Worm (Caenorhabditis elegans) whole organism, L4/young adult: ENCODE measurements around the gene K08C7.4.

Experiments used
- W03F9.2 ChIP-seq: fragments of 150-350 bp; optimal IDR thresholded peaks from 2 replicates; lab custom pipeline; 2014; ENCODE audit warnings: missing biosample characterization, missing genetic modification characterization
- dao-5 ChIP-seq: sonication (generic microtip); optimal IDR thresholded peaks from 2 replicates; lab custom pipeline; 2016; ENCODE audit warnings: missing genotype, missing genetic modification characterization, moderate library complexity, missing compliant biosample characterization
- him-1 ChIP-seq: sonication (generic microtip); optimal IDR thresholded peaks from 2 replicates; lab custom pipeline; 2016; ENCODE audit warnings: missing genotype, missing genetic modification reagents, missing genetic modification characterization, missing compliant biosample characterization

K08C7.4 gene

ce11 chrIV:10680379-10680778, at the start of gene K08C7.4:
K08C7.4 (minus strand) TSS chrIV:10680479.
- TF ChIP-seq W03F9.2 (tag; lab: Kevin White, UChicago): no peak
- no peak for TF ChIP-seq him-1 (tag; lab: Kevin White, UChicago)
- no peak for TF ChIP-seq dao-5 (tag; lab: Kevin White, UChicago)

- no peak for TF ChIP-seq W03F9.2 (tag; lab: Kevin White, UChicago)
- no peak for TF ChIP-seq dao-5 (tag; lab: Kevin White, UChicago)
- no peak for TF ChIP-seq him-1 (tag; lab: Kevin White, UChicago)
Measured at ce11 chrIV:10727734-10728133, 47.5 kb upstream of the K08C7.4 start, which contains the start of gene ZC168.2. ZC168.2 (plus strand) TSS chrIV:10728034.

ce11 chrIV:10718865-10719264, 38.6 kb upstream of the K08C7.4 start:
- no peak for TF ChIP-seq him-1 (tag; lab: Kevin White, UChicago)
- TF ChIP-seq W03F9.2 (tag; lab: Kevin White, UChicago): no peak

- TF ChIP-seq dao-5 (tag; lab: Kevin White, UChicago) (no peak), W03F9.2 (tag; lab: Kevin White, UChicago) (no peak), him-1 (tag; lab: Kevin White, UChicago) (no peak)
Measured at ce11 chrIV:10718075-10718474, 37.8 kb upstream of the K08C7.4 start.

ce11 chrIV:10716348-10716747, 36.1 kb upstream of the K08C7.4 start, which contains the start of gene ncx-3:
ncx-3 (plus strand) TSS chrIV:10716648.
- TF ChIP-seq him-1 (tag; lab: Kevin White, UChicago) (no peak), W03F9.2 (tag; lab: Kevin White, UChicago) (no peak), dao-5 (tag; lab: Kevin White, UChicago) (no peak)

ce11 chrIV:10714594-10714993, 34.3 kb upstream of the K08C7.4 start:
- TF ChIP-seq dao-5 (tag; lab: Kevin White, UChicago) (no peak), him-1 (tag; lab: Kevin White, UChicago) (no peak), W03F9.2 (tag; lab: Kevin White, UChicago) (no peak)

ce11 chrIV:10711729-10712128, 31.4 kb upstream of the K08C7.4 start, which contains the start of gene glb-21:
glb-21 (minus strand) TSS chrIV:10711794.
- TF ChIP-seq him-1 (tag; lab: Kevin White, UChicago) (no peak), dao-5 (tag; lab: Kevin White, UChicago) (no peak), W03F9.2 (tag; lab: Kevin White, UChicago) (no peak)

- TF ChIP-seq W03F9.2 (tag; lab: Kevin White, UChicago): no peak
- no peak for TF ChIP-seq dao-5 (tag; lab: Kevin White, UChicago)
Measured at ce11 chrIV:10706090-10706489, 25.8 kb upstream of the K08C7.4 start, which contains the start of gene R102.6. R102.6 (minus strand) TSS chrIV:10706190.

- TF ChIP-seq him-1 (tag; lab: Kevin White, UChicago): no peak
- TF ChIP-seq W03F9.2 (tag; lab: Kevin White, UChicago): no peak
- no peak for TF ChIP-seq dao-5 (tag; lab: Kevin White, UChicago)
Measured at ce11 chrIV:10705176-10705575, 24.9 kb upstream of the K08C7.4 start, which contains the start of gene R102.10. R102.10 (plus strand) TSS chrIV:10705476.

- TF ChIP-seq W03F9.2 (tag; lab: Kevin White, UChicago) (no peak), him-1 (tag; lab: Kevin White, UChicago) (no peak), dao-5 (tag; lab: Kevin White, UChicago) (no peak)
Measured at ce11 chrIV:10701866-10702458, 21.7 kb upstream of the K08C7.4 start.

ce11 chrIV:10699660-10700059, 19.4 kb upstream of the K08C7.4 start, which contains the start of gene R102.11:
R102.11 (minus strand) TSS chrIV:10699760.
- TF ChIP-seq him-1 (tag; lab: Kevin White, UChicago) (no peak), dao-5 (tag; lab: Kevin White, UChicago) (no peak), W03F9.2 (tag; lab: Kevin White, UChicago) (no peak)

- no peak for TF ChIP-seq W03F9.2 (tag; lab: Kevin White, UChicago)
- no peak for TF ChIP-seq dao-5 (tag; lab: Kevin White, UChicago)
- no peak for TF ChIP-seq him-1 (tag; lab: Kevin White, UChicago)
Measured at ce11 chrIV:10699000-10699399, 18.7 kb upstream of the K08C7.4 start.

- no peak for TF ChIP-seq dao-5 (tag; lab: Kevin White, UChicago)
- no peak for TF ChIP-seq W03F9.2 (tag; lab: Kevin White, UChicago)
- TF ChIP-seq him-1 (tag; lab: Kevin White, UChicago): no peak
Measured at ce11 chrIV:10698486-10698885, 18.2 kb upstream of the K08C7.4 start.
